Fruit fly (Drosophila melanogaster) whole organism: ENCODE measurements around the gene phtm.

Experiments
- CG8478 ChIP-seq: fragments of >200 bp; optimal IDR thresholded peaks from 2 replicates; lab custom pipeline; 2018; ENCODE audit warnings: inconsistent platforms
- Dll ChIP-seq: fragments of >200 bp; optimal IDR thresholded peaks from 2 replicates; lab custom pipeline; 2017
- EcR ChIP-seq, 2 experiments: fragments of >200 bp; optimal IDR thresholded peaks; 2 replicates each; lab custom pipeline; 2017; ENCODE audit warnings: missing biosample characterization in 2 of 2, missing genetic modification characterization in 2 of 2, missing genetic modification reagents in 2 of 2
- pan ChIP-seq: fragments of >200 bp; optimal IDR thresholded peaks from 2 replicates; lab custom pipeline; 2017
- psq ChIP-seq: fragments of >200 bp; optimal IDR thresholded peaks from 2 replicates; lab custom pipeline; 2017
- usp ChIP-seq: fragments of >200 bp; optimal IDR thresholded peaks from 2 replicates; lab custom pipeline; 2017; ENCODE audit warnings: missing biosample characterization, missing genetic modification characterization, mixed read lengths

DNA sequence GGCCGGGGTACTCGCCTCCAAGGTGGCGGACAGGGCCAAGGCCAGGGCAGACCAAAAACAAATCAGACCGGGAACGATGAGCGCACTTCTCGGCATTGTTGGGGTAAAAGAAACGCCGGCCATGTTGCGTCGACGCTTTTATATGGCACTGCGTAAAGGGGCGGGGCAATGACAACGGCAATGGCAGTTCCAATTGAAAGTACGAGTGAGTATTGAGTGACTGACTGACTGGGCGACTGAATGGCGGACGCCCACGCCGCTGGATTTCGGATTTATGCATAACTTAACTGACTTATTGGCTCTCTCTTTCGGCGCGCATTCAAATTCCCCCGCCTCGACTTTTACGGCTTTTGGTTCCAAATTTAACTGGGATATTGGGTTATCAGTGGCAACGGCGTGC, 23.5 kb upstream of the phtm start, which contains the start of gene CG6696:
- no peak for TF ChIP-seq psq
- TF ChIP-seq CG8478 (lab: Kevin White, UChicago): no peak
- TF ChIP-seq EcR (GFP tag; optimal IDR thresholded peaks at IDR 0.05; lab: Kevin White, UChicago): no peak
- no peak for TF ChIP-seq Dll
- TF ChIP-seq usp (GFP tag; lab: Kevin White, UChicago): no peak
- no peak for TF ChIP-seq pan (lab: Kevin White, UChicago)
